Fruit fly (Drosophila melanogaster) whole organism, wandering third instar larva: Measurements from ENCODE around the gene CG13907.

Experiments
- Hr78 ChIP-seq: fragments of >200 bp; optimal IDR thresholded peaks from 2 replicates; lab custom pipeline; 2017; ENCODE audit warnings: missing biosample characterization, missing genetic modification characterization
- Myc ChIP-seq: fragments of >200 bp; optimal IDR thresholded peaks from 2 replicates; lab custom pipeline; 2017
- OdsH ChIP-seq: fragments of 200-800 bp; sonication (Bioruptor generic); optimal IDR thresholded peaks from 2 replicates; lab custom pipeline; 2016; ENCODE audit warnings: missing biosample characterization, mild to moderate bottlenecking, missing genetic modification characterization
- ey ChIP-seq: fragments of 200-800 bp; sonication (Bioruptor generic); optimal IDR thresholded peaks from 2 replicates; lab custom pipeline; 2016; ENCODE audit warnings: missing biosample characterization, missing genetic modification characterization
- lola ChIP-seq: fragments of >200 bp; optimal IDR thresholded peaks from 2 replicates; lab custom pipeline; 2017; ENCODE audit warnings: missing biosample characterization, missing genetic modification characterization
- psq ChIP-seq: fragments of 200-800 bp; sonication (Bioruptor generic); optimal IDR thresholded peaks from 3 replicates; lab custom pipeline; 2017; ENCODE audit warnings: missing biosample characterization, mild to moderate bottlenecking, missing genetic modification characterization, moderate library complexity

DNA sequence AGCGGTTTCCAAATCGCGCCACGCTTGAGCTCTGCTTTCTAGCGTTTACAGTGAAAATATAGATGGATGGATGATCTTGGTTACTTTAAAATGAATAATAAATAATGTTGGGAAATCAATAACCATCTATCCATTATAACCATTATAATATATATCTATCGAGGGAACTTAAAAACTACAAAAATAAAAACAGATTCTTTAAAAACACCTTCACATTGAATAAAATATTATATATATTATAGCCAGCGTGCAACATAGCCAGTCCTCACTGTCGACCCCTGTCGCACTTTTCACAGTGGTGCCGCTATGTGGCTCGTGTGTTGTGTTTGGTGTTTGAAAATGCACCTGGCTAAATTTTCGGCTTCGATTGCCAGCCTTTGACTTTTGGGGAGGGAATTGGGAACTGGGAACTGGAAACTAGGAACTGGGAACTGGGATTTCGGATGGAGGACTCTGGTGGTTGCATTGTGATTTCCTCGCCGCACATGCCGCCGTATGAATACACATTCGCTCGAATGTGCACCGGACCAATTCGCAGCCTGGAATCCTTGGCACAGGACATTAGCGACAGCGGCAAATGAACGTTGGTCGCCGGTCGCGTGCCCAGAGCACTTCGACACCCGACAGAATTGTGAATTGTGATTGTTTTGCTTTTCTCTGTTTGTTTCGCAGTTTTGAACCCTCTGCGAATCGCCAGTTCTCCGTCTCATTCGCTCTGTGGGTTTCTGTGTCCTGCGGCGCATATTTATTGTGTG lies 23.4 kb upstream of the CG13907 start:
- TF ChIP-seq Myc (no peak), OdsH (GFP tag; lab: Kevin White, UChicago) (peak; percentile 4), ey (GFP tag; lab: Kevin White, UChicago) (no peak), Hr78 (no peak), lola (GFP tag; lab: Kevin White, UChicago) (no peak), psq (GFP tag; lab: Kevin White, UChicago) (peak; percentile 5)
